Fruit fly (Drosophila melanogaster) whole organism, embryonic: ENCODE measurements around the gene mTerf3.

ENCODE experiments used
- Adf1 ChIP-seq: fragments of 200-800 bp; sonication (Bioruptor generic); IDR thresholded peaks from 2 replicates; pipeline ENCODE4 v1.3.6; 2022; ENCODE audit warnings: missing biosample characterization, missing genetic modification characterization
- Atf-2 ChIP-seq: fragments of 200-800 bp; sonication (Bioruptor generic); optimal IDR thresholded peaks from 2 replicates; lab custom pipeline; 2016; ENCODE audit warnings: missing biosample characterization, missing genetic modification characterization
- Atf3 ChIP-seq: fragments of 200-800 bp; sonication (Bioruptor generic); optimal IDR thresholded peaks from 3 replicates; lab custom pipeline; 2016; ENCODE audit warnings: missing biosample characterization, missing genetic modification characterization
- BEAF-32 ChIP-seq: fragments of 200-800 bp; sonication (Bioruptor generic); optimal IDR thresholded peaks from 3 replicates; lab custom pipeline; 2017; ENCODE audit warnings: missing biosample characterization, missing genetic modification characterization, mild to moderate bottlenecking, moderate library complexity, missing genetic modification reagents
- CG11398 ChIP-seq: fragments of 200-800 bp; sonication (Bioruptor generic); optimal IDR thresholded peaks from 2 replicates; lab custom pipeline; 2016; ENCODE audit warnings: missing biosample characterization, missing genetic modification characterization
- CG11504 ChIP-seq: fragments of 200-800 bp; sonication (Bioruptor generic); optimal IDR thresholded peaks from 3 replicates; lab custom pipeline; 2019; ENCODE audit warnings: missing biosample characterization, mild to moderate bottlenecking, missing genetic modification characterization, moderate library complexity
- CG12071 ChIP-seq: fragments of 200-800 bp; sonication (Bioruptor generic); optimal IDR thresholded peaks from 3 replicates; lab custom pipeline; 2018; ENCODE audit warnings: missing biosample characterization, mild to moderate bottlenecking, missing genetic modification characterization
- CG12942 ChIP-seq: fragments of 200-800 bp; sonication (Bioruptor generic); optimal IDR thresholded peaks from 3 replicates; lab custom pipeline; 2016; ENCODE audit warnings: missing biosample characterization, missing genetic modification characterization
- CG14441 ChIP-seq: fragments of 200-800 bp; sonication (Bioruptor generic); IDR thresholded peaks from 2 replicates; pipeline ENCODE4 v1.3.6; 2022; ENCODE audit warnings: missing biosample characterization, missing genetic modification characterization
- CG14667 ChIP-seq: fragments of 200-800 bp; sonication (Bioruptor generic); IDR thresholded peaks from 2 replicates; pipeline ENCODE4 v1.3.6; 2022; ENCODE audit warnings: missing biosample characterization, missing genetic modification characterization
- CG14965 ChIP-seq: fragments of 200-800 bp; sonication (Bioruptor generic); optimal IDR thresholded peaks from 2 replicates; lab custom pipeline; 2016; ENCODE audit warnings: missing biosample characterization, missing genetic modification characterization, borderline replicate concordance
- CG15514 ChIP-seq: fragments of 200-800 bp; sonication (Bioruptor generic); optimal IDR thresholded peaks from 3 replicates; lab custom pipeline; 2017; ENCODE audit warnings: missing biosample characterization, missing genetic modification characterization, mild to moderate bottlenecking, moderate library complexity, missing genetic modification reagents
- CG1602 ChIP-seq: fragments of 200-800 bp; sonication (Bioruptor generic); optimal IDR thresholded peaks from 3 replicates; lab custom pipeline; 2016; ENCODE audit warnings: missing biosample characterization, missing genetic modification characterization
- CG18764 ChIP-seq: fragments of 200-800 bp; sonication (Bioruptor generic); optimal IDR thresholded peaks from 3 replicates; lab custom pipeline; 2016; ENCODE audit warnings: missing biosample characterization, missing genetic modification characterization
- CG2202 ChIP-seq: fragments of 200-800 bp; sonication (Bioruptor generic); optimal IDR thresholded peaks from 2 replicates; lab custom pipeline; 2018; ENCODE audit warnings: missing biosample characterization, mild to moderate bottlenecking, missing genetic modification characterization
- CG3847 ChIP-seq: fragments of 200-800 bp; sonication (Bioruptor generic); IDR thresholded peaks from 2 replicates; pipeline ENCODE4 v1.3.6; 2022; ENCODE audit warnings: missing biosample characterization, missing genetic modification characterization
- CG4424 ChIP-seq: fragments of 200-800 bp; sonication (Bioruptor generic); optimal IDR thresholded peaks from 3 replicates; lab custom pipeline; 2016; ENCODE audit warnings: missing biosample characterization, missing genetic modification characterization
- CG6854 ChIP-seq: fragments of 200-800 bp; sonication (Bioruptor generic); optimal IDR thresholded peaks from 3 replicates; lab custom pipeline; 2017; ENCODE audit warnings: missing biosample characterization, mild to moderate bottlenecking, missing genetic modification characterization
- CG7786 ChIP-seq: fragments of 200-800 bp; sonication (Bioruptor generic); optimal IDR thresholded peaks from 2 replicates; lab custom pipeline; 2016; ENCODE audit warnings: missing biosample characterization, missing genetic modification characterization
- CG7928 ChIP-seq: fragments of 200-800 bp; sonication (Bioruptor generic); optimal IDR thresholded peaks from 2 replicates; lab custom pipeline; 2017; ENCODE audit warnings: missing biosample characterization, mild to moderate bottlenecking, missing genetic modification characterization
- CG8359 ChIP-seq: fragments of 200-800 bp; sonication (Bioruptor generic); optimal IDR thresholded peaks from 2 replicates; lab custom pipeline; 2017; ENCODE audit warnings: missing biosample characterization, mild to moderate bottlenecking, missing genetic modification characterization, borderline replicate concordance
- CG8388 ChIP-seq: fragments of 200-800 bp; sonication (Bioruptor generic); optimal IDR thresholded peaks from 2 replicates; lab custom pipeline; 2019; ENCODE audit warnings: missing biosample characterization, mild to moderate bottlenecking, missing genetic modification characterization, moderate library complexity
- E2f1 ChIP-seq: fragments of 200-800 bp; sonication (Bioruptor generic); IDR thresholded peaks from 2 replicates; pipeline ENCODE4 v1.3.6; 2022; ENCODE audit warnings: missing biosample characterization, missing genetic modification characterization
- ERR ChIP-seq: fragments of 200-800 bp; sonication (Bioruptor generic); optimal IDR thresholded peaks from 2 replicates; lab custom pipeline; 2016; ENCODE audit warnings: missing biosample characterization, missing genetic modification characterization
- Fer1 ChIP-seq: fragments of 200-800 bp; sonication (Bioruptor generic); optimal IDR thresholded peaks from 2 replicates; lab custom pipeline; 2017; ENCODE audit warnings: missing biosample characterization, mild to moderate bottlenecking, missing genetic modification characterization
- MBD-R2 ChIP-seq: fragments of 200-800 bp; sonication (Bioruptor generic); IDR thresholded peaks from 2 replicates; pipeline ENCODE4 v1.3.6; 2022; ENCODE audit warnings: missing biosample characterization, missing genetic modification characterization
- MTF-1 ChIP-seq: fragments of 200-800 bp; sonication (Bioruptor generic); optimal IDR thresholded peaks from 2 replicates; lab custom pipeline; 2018; ENCODE audit warnings: missing biosample characterization, mild to moderate bottlenecking, missing genetic modification characterization, borderline replicate concordance
- NK7.1 ChIP-seq: fragments of 200-800 bp; sonication (Bioruptor generic); optimal IDR thresholded peaks from 3 replicates; lab custom pipeline; 2016; ENCODE audit warnings: missing biosample characterization, missing genetic modification characterization
- PHDP ChIP-seq: fragments of 200-800 bp; sonication (Bioruptor generic); optimal IDR thresholded peaks from 3 replicates; lab custom pipeline; 2018; ENCODE audit warnings: missing biosample characterization, mild to moderate bottlenecking, missing genetic modification characterization, moderate library complexity
- Sin3A ChIP-seq: fragments of >200 bp; optimal IDR thresholded peaks from 2 replicates; lab custom pipeline; 2018
- Sry-δ ChIP-seq: fragments of 200-800 bp; sonication (Bioruptor generic); optimal IDR thresholded peaks from 2 replicates; lab custom pipeline; 2016; ENCODE audit warnings: missing biosample characterization, missing genetic modification characterization
- Xbp1 ChIP-seq: fragments of 200-800 bp; sonication (Bioruptor generic); optimal IDR thresholded peaks from 3 replicates; lab custom pipeline; 2016; ENCODE audit warnings: missing biosample characterization, mild to moderate bottlenecking, missing genetic modification characterization
- Xrp1 ChIP-seq: fragments of 200-800 bp; sonication (Bioruptor generic); IDR thresholded peaks from 2 replicates; pipeline ENCODE4 v1.3.6; 2022; ENCODE audit warnings: missing biosample characterization, missing genetic modification characterization
- YL-1 ChIP-seq: fragments of 200-800 bp; sonication (Bioruptor generic); optimal IDR thresholded peaks from 3 replicates; lab custom pipeline; 2017; ENCODE audit warnings: missing biosample characterization, mild to moderate bottlenecking, missing genetic modification characterization
- ato ChIP-seq: fragments of 200-800 bp; sonication (Bioruptor generic); IDR thresholded peaks from 2 replicates; pipeline ENCODE4 v1.3.6; 2022; ENCODE audit warnings: missing biosample characterization, missing genetic modification characterization; ENCODE audit not compliant: partially characterized antibody
- bab2 ChIP-seq: fragments of 200-800 bp; sonication (Bioruptor generic); optimal IDR thresholded peaks from 2 replicates; lab custom pipeline; 2016; ENCODE audit warnings: missing biosample characterization, missing genetic modification characterization
- dimm ChIP-seq: fragments of 200-800 bp; sonication (Bioruptor generic); IDR thresholded peaks from 2 replicates; pipeline ENCODE4 v1.3.6; 2022; ENCODE audit warnings: missing biosample characterization, missing genetic modification characterization
- dm ChIP-seq: fragments of 200-800 bp; sonication (Bioruptor generic); optimal IDR thresholded peaks from 3 replicates; lab custom pipeline; 2016; ENCODE audit warnings: missing biosample characterization, missing genetic modification characterization
- dpn ChIP-seq, 2 experiments: fragments of 200-800 bp; sonication (Bioruptor generic); optimal IDR thresholded peaks; 3 replicates each; lab custom pipeline; 2016; ENCODE audit warnings: missing biosample characterization in 2 of 2, missing genetic modification characterization in 2 of 2
- eyg ChIP-seq: fragments of 200-800 bp; sonication (Bioruptor generic); optimal IDR thresholded peaks from 3 replicates; lab custom pipeline; 2016; ENCODE audit warnings: missing biosample characterization, missing genetic modification characterization
- jing ChIP-seq: fragments of 200-800 bp; sonication (Bioruptor generic); optimal IDR thresholded peaks from 2 replicates; lab custom pipeline; 2018; ENCODE audit warnings: missing biosample characterization, mild to moderate bottlenecking, missing genetic modification characterization
- lmd ChIP-seq: fragments of 200-800 bp; sonication (Bioruptor generic); IDR thresholded peaks from 2 replicates; pipeline ENCODE4 v1.3.6; 2022; ENCODE audit warnings: missing biosample characterization, missing genetic modification characterization
- onecut ChIP-seq: fragments of 200-800 bp; sonication (Bioruptor generic); IDR thresholded peaks from 2 replicates; pipeline ENCODE4 v1.3.6; 2022; ENCODE audit warnings: missing biosample characterization, missing genetic modification characterization
- phol ChIP-seq: fragments of 200-800 bp; sonication (Bioruptor generic); optimal IDR thresholded peaks from 3 replicates; lab custom pipeline; 2018; ENCODE audit warnings: missing biosample characterization, mild to moderate bottlenecking, missing genetic modification characterization, moderate library complexity
- psq ChIP-seq: fragments of 200-800 bp; sonication (Bioruptor generic); optimal IDR thresholded peaks from 2 replicates; lab custom pipeline; 2017; ENCODE audit warnings: missing biosample characterization, missing genetic modification characterization
- row ChIP-seq: fragments of 200-800 bp; sonication (Bioruptor generic); IDR thresholded peaks from 3 replicates; pipeline ENCODE4 v1.3.6; 2022; ENCODE audit warnings: missing biosample characterization, missing genetic modification characterization
- sim ChIP-seq: fragments of 200-800 bp; sonication (Bioruptor generic); IDR thresholded peaks from 2 replicates; pipeline ENCODE4 v1.3.6; 2022; ENCODE audit warnings: missing biosample characterization, missing genetic modification characterization
- sisA ChIP-seq: fragments of 200-800 bp; sonication (Bioruptor generic); IDR thresholded peaks from 2 replicates; pipeline ENCODE4 v1.3.6; 2022; ENCODE audit warnings: missing biosample characterization, missing genetic modification characterization
- sna ChIP-seq: fragments of 200-800 bp; sonication (Bioruptor generic); IDR thresholded peaks from 2 replicates; pipeline ENCODE4 v1.3.6; 2022; ENCODE audit warnings: missing biosample characterization, missing genetic modification characterization; ENCODE audit not compliant: partially characterized antibody
- tap ChIP-seq: fragments of 200-800 bp; optimal IDR thresholded peaks from 3 replicates; lab custom pipeline; 2019; ENCODE audit warnings: missing biosample characterization, mild to moderate bottlenecking, missing genetic modification characterization, moderate library complexity

The mTerf3 gene

DNA sequence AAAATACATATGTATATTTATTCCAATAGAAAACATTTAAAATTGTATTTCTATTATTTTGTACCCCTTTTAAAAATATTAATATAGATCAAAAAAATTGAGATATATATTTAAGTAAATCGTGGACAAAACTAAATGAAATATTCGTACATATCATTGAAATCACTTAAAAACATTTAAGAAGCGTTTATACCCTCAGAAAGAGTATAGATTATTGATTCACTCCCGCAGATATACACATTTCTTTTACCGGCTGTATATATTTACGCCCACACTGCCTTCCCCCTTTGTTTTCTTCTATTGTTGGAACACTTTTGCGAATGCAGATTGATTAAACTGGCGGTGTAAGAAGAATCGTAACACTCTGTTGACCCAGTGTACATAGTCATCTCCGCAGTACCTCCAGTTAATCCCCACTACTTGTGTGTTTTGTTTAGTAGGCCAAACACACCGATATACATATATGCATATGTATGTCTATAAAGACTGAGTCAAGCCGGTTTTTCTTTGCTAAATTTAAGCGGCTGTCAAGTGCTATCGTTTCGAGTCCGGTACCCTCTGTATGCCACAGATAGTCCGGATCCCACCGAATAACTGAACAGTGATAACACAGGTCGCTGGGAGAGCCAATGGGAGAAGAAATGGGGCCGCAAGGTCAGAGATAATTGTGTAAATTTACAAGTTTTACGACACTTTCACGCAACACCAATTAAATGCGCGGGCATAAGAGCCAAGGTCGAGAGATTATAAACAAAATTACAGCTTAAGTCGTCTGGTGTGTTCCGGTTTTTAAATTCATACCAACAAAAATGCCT lies 48.9 kb downstream of the mTerf3 start (continued):
- TF ChIP-seq onecut (GFP tag; lab: Robert Waterston, UW), result peak; percentile 68
- TF ChIP-seq sisA, result no peak
- peak; percentile 55 for TF ChIP-seq CG6854 (GFP tag; lab: Kevin White, UChicago)
- TF ChIP-seq Atf-2, result peak; percentile 39
- TF ChIP-seq NK7.1 (GFP tag; lab: Kevin White, UChicago), result peak; percentile 23
- no peak for TF ChIP-seq CG15514 (GFP tag; lab: Kevin White, UChicago)
- no peak for TF ChIP-seq E2f1
- TF ChIP-seq CG1602 (GFP tag; lab: Kevin White, UChicago), result peak; percentile 45
- no peak for TF ChIP-seq Adf1 (GFP tag; lab: Robert Waterston, UW)
- peak; percentile 1 for TF ChIP-seq Sry-δ (GFP tag; lab: Kevin White, UChicago)
- TF ChIP-seq ERR (GFP tag; lab: Kevin White, UChicago), result peak; percentile 50
- TF ChIP-seq MTF-1, result peak; percentile 48
- TF ChIP-seq CG14441 (GFP tag; lab: Robert Waterston, UW), result no peak
- TF ChIP-seq eyg, result peak; percentile 60
- peak; percentile 47 for TF ChIP-seq CG11504
- TF ChIP-seq dimm (GFP tag; lab: Robert Waterston, UW), result no peak
- TF ChIP-seq CG3847 (GFP tag; lab: Robert Waterston, UW), result no peak; the same call in 1 of the 2 replicates
- TF ChIP-seq dpn (GFP tag; optimal IDR thresholded peaks at IDR 0.05; lab: Kevin White, UChicago), result peak; percentile 25 to 59
- TF ChIP-seq Fer1 (GFP tag; lab: Kevin White, UChicago), result no peak
- TF ChIP-seq jing, result no peak
- TF ChIP-seq CG12942 (GFP tag; lab: Kevin White, UChicago), result peak; percentile 44
- TF ChIP-seq phol, result peak; percentile 31
- TF ChIP-seq Sin3A (lab: Kevin White, UChicago), result no peak
- peak; percentile 12 for TF ChIP-seq tap
- peak; percentile 46 for TF ChIP-seq CG18764 (GFP tag; lab: Kevin White, UChicago)
- peak; percentile 81 for TF ChIP-seq bab2 (GFP tag; lab: Kevin White, UChicago)
- TF ChIP-seq YL-1 (GFP tag; lab: Kevin White, UChicago), result no peak
- no peak for TF ChIP-seq CG7928 (GFP tag; lab: Kevin White, UChicago)
- no peak for TF ChIP-seq Atf3
- peak; percentile 47 for TF ChIP-seq psq (GFP tag; lab: Kevin White, UChicago)
- TF ChIP-seq CG2202 (tag; lab: Kevin White, UChicago), result peak; percentile 80
- TF ChIP-seq CG4424, result peak; percentile 7
- no peak for TF ChIP-seq BEAF-32
- no peak for TF ChIP-seq Xbp1 (GFP tag; lab: Kevin White, UChicago)
- no peak for TF ChIP-seq sna (GFP tag; lab: Robert Waterston, UW)
- no peak for TF ChIP-seq ato
- TF ChIP-seq CG14965 (GFP tag; lab: Kevin White, UChicago), result peak; percentile 29
- no peak; the same call in 1 of the 3 replicates for TF ChIP-seq row (GFP tag; lab: Robert Waterston, UW)
- no peak for TF ChIP-seq lmd (GFP tag; lab: Robert Waterston, UW)
- TF ChIP-seq sim (GFP tag; lab: Robert Waterston, UW), result no peak
- TF ChIP-seq CG12071, result peak; percentile 87
- peak; percentile 32 for TF ChIP-seq CG7786 (GFP tag; lab: Kevin White, UChicago)
- peak; percentile 25 for TF ChIP-seq dm
- peak; percentile 42 for TF ChIP-seq PHDP
- TF ChIP-seq CG8388 (GFP tag; lab: Kevin White, UChicago), result no peak
- peak; percentile 57 for TF ChIP-seq Xrp1 (GFP tag; lab: Robert Waterston, UW)
- TF ChIP-seq MBD-R2 (GFP tag; lab: Robert Waterston, UW), result no peak
- TF ChIP-seq CG11398 (GFP tag; lab: Kevin White, UChicago), result peak; percentile 80
- no peak for TF ChIP-seq CG14667 (GFP tag; lab: Robert Waterston, UW)
- peak; percentile 39 for TF ChIP-seq CG8359
